Fruit fly (Drosophila melanogaster) ovary, adult (tissue): ENCODE measurements around the gene CG7025.

Experiments used
- CG17801 ChIP-seq: fragments of 200-800 bp; optimal IDR thresholded peaks from 2 replicates; lab custom pipeline; 2019; ENCODE audit warnings: missing biosample characterization, mild to moderate bottlenecking, missing genetic modification characterization, moderate library complexity; ENCODE audit not compliant: partially characterized antibody

The CG7025 gene

dm6 chr2L:7690961-7691360 lies 1.5 kb downstream of the CG7025 start, which contains the start of gene CG18585:
TSS of gene CG18585 (minus strand) at chr2L:7691061.
- no peak for TF ChIP-seq CG17801 (GFP tag; lab: Kevin White, UChicago)

dm6 chr2L:7690449-7690848 lies 2.0 kb downstream of the CG7025 start:
- TF ChIP-seq CG17801 (GFP tag; lab: Kevin White, UChicago): no peak

- TF ChIP-seq CG17801 (GFP tag; lab: Kevin White, UChicago): no peak
Observed at dm6 chr2L:7685290-7685689, 7.2 kb downstream of the CG7025 start.

- TF ChIP-seq CG17801 (GFP tag; lab: Kevin White, UChicago): no peak
Observed at dm6 chr2L:7680298-7680697, 12.2 kb downstream of the CG7025 start.

- no peak for TF ChIP-seq CG17801 (GFP tag; lab: Kevin White, UChicago)
Observed at dm6 chr2L:7678095-7678784, 14.2 kb downstream of the CG7025 start.

dm6 chr2L:7676982-7677381 lies 15.5 kb downstream of the CG7025 start:
- no peak for TF ChIP-seq CG17801 (GFP tag; lab: Kevin White, UChicago)

- TF ChIP-seq CG17801 (GFP tag; lab: Kevin White, UChicago): no peak
Observed at dm6 chr2L:7675754-7676178, 16.7 kb downstream of the CG7025 start.

- TF ChIP-seq CG17801 (GFP tag; lab: Kevin White, UChicago): no peak
Observed at dm6 chr2L:7675028-7675749, 17.3 kb downstream of the CG7025 start, which contains the start of gene Slob. TSS of gene Slob (minus strand) at chr2L:7675078.

- TF ChIP-seq CG17801 (GFP tag; lab: Kevin White, UChicago): no peak
Observed at dm6 chr2L:7665747-7666146, 26.7 kb downstream of the CG7025 start, which contains the start of gene Myo28B1. TSS of gene Myo28B1 (plus strand) at chr2L:7666047.

- no peak for TF ChIP-seq CG17801 (GFP tag; lab: Kevin White, UChicago)
Observed at dm6 chr2L:7660087-7660486, 32.4 kb downstream of the CG7025 start.

- no peak for TF ChIP-seq CG17801 (GFP tag; lab: Kevin White, UChicago)
Observed at dm6 chr2L:7659561-7659960, 32.9 kb downstream of the CG7025 start.

- TF ChIP-seq CG17801 (GFP tag; lab: Kevin White, UChicago): no peak
Observed at dm6 chr2L:7641606-7642190, 50.8 kb downstream of the CG7025 start.
